Worm (Caenorhabditis elegans): Measurements from ENCODE around the gene sfxn-1.3.

sfxn-1.3 gene

DNA sequence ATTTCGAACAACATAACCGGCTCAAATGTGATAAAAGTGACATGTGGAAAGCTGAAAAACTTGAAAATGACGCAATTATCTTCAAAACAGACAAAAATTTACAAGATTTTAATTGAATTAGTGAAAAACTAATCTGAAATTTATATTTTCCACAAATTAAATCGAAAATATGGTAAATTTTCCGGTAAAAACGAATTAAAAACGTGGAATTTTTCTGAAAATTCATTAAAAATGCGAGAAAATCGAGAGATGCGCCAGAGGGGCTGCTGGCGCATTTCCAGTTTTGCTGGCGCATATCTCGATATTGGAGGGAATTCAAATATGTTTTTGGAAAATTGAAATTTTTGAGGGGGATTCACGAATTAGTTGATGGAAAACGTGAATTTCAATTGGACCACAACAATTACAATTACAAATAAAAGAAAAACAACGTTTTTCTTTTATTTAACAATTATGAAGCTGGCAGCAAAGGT, 39.5 kb downstream of the sfxn-1.3 start, which contains the start of the genes haf-3 and F57A10.2 (continued):
- peak; percentile 79 for TF ChIP-seq blmp-1 (tag; optimal IDR thresholded peaks at IDR 0.05)
- TF ChIP-seq efl-1 (optimal IDR thresholded peaks at IDR 0.05), result peak; percentile 97 to 99
- peak; percentile 99 to 100 for TF ChIP-seq efl-1 (GFP tag; optimal IDR thresholded peaks at IDR 0.05 in 1 of 2)
- TF ChIP-seq snu-23 (GFP tag; optimal IDR thresholded peaks at IDR 0.05), result peak; percentile 97
- TF ChIP-seq ceh-90 (tag; optimal IDR thresholded peaks at IDR 0.05), result peak; percentile 60
- TF ChIP-seq mdl-1 (tag; optimal IDR thresholded peaks at IDR 0.05), result peak in 1 of 2 experiments; percentile 88
- peak; percentile 90 for TF ChIP-seq C16A3.4 (tag; optimal IDR thresholded peaks at IDR 0.05)
- peak; percentile 76 for TF ChIP-seq lir-3 (tag; optimal IDR thresholded peaks at IDR 0.05; ENCODE audit: poor library complexity)
- peak; percentile 6 for TF ChIP-seq C34B4.2 (tag; optimal IDR thresholded peaks at IDR 0.05)
- peak; percentile 82 for TF ChIP-seq jun-1 (tag; optimal IDR thresholded peaks at IDR 0.05)
- no peak for TF ChIP-seq nhr-76 (tag; optimal IDR thresholded peaks at IDR 0.05)
- TF ChIP-seq mab-9 (GFP tag; IDR thresholded peaks at IDR 0.05), result peak; percentile 85
- peak; percentile 9 to 69 for TF ChIP-seq egl-27 (tag; optimal IDR thresholded peaks at IDR 0.05)
- TF ChIP-seq zag-1 (tag; optimal IDR thresholded peaks at IDR 0.05), result peak; percentile 58
- TF ChIP-seq unc-62 (GFP tag; optimal IDR thresholded peaks at IDR 0.05), result no peak
- no peak for TF ChIP-seq nhr-84 (tag; optimal IDR thresholded peaks at IDR 0.05)
- peak; percentile 87 for TF ChIP-seq sox-4 (tag; optimal IDR thresholded peaks at IDR 0.05)
- TF ChIP-seq ets-5 (GFP tag; IDR thresholded peaks at IDR 0.05), result no peak
- no peak for TF ChIP-seq unc-30 (tag; optimal IDR thresholded peaks at IDR 0.05)
- TF ChIP-seq lin-14 (GFP tag; optimal IDR thresholded peaks at IDR 0.05), result peak; percentile 95
- TF ChIP-seq mep-1 (tag; optimal IDR thresholded peaks at IDR 0.05), result peak; percentile 98
- peak; percentile 80 for TF ChIP-seq elt-2 (tag; optimal IDR thresholded peaks at IDR 0.05)
- TF ChIP-seq skn-1 (tag; optimal IDR thresholded peaks at IDR 0.05), result peak; percentile 91
- peak; percentile 92 for TF ChIP-seq egl-13 (tag; optimal IDR thresholded peaks at IDR 0.05)
- TF ChIP-seq ces-1 (GFP tag; optimal IDR thresholded peaks at IDR 0.05), result no peak
- TF ChIP-seq alr-1 (tag; optimal IDR thresholded peaks at IDR 0.05; ENCODE audit: borderline replicate concordance), result no peak
- peak; percentile 70 for TF ChIP-seq ztf-4 (tag; optimal IDR thresholded peaks at IDR 0.05)
- TF ChIP-seq ceh-82 (tag; optimal IDR thresholded peaks at IDR 0.05), result peak; percentile 96 to 97 (median 97)
- peak; percentile 92 for TF ChIP-seq unc-86 (tag; optimal IDR thresholded peaks at IDR 0.05)
- peak; percentile 95 for TF ChIP-seq xbp-1 (tag; optimal IDR thresholded peaks at IDR 0.05)
- peak; percentile 82 for TF ChIP-seq fos-1 (tag; optimal IDR thresholded peaks at IDR 0.05)
- TF ChIP-seq ceh-8 (GFP tag; optimal IDR thresholded peaks at IDR 0.05), result peak; percentile 86
- peak; percentile 95 for TF ChIP-seq swsn-7 (tag; optimal IDR thresholded peaks at IDR 0.05)
- peak in 5 of 6 experiments; percentile 25 to 90 (median 45) for TF ChIP-seq elt-3 (tag; optimal IDR thresholded peaks at IDR 0.05)
- peak; percentile 95 for TF ChIP-seq nhr-19 (GFP tag; conservative IDR thresholded peaks at IDR 0.05)
- no peak for TF ChIP-seq hlh-17 (GFP tag; optimal IDR thresholded peaks at IDR 0.05; ENCODE audit: borderline replicate concordance)
- peak; percentile 99 for TF ChIP-seq dpl-1 (GFP tag; optimal IDR thresholded peaks at IDR 0.05)
- no peak for TF ChIP-seq pag-3 (tag; optimal IDR thresholded peaks at IDR 0.05; ENCODE audit: borderline replicate concordance, insufficient read depth)
- TF ChIP-seq ceh-63 (GFP tag; optimal IDR thresholded peaks at IDR 0.05), result no peak
- TF ChIP-seq ama-1 (optimal IDR thresholded peaks at IDR 0.05), result peak; percentile 53
- TF ChIP-seq lin-39 (tag; optimal IDR thresholded peaks at IDR 0.05), result peak; percentile 94
- TF ChIP-seq isw-1 (GFP tag; IDR thresholded peaks at IDR 0.05), result peak; percentile 91
- no peak for TF ChIP-seq sptf-1 (tag; optimal IDR thresholded peaks at IDR 0.05)
- TF ChIP-seq fkh-4 (tag; optimal IDR thresholded peaks at IDR 0.05; ENCODE audit: borderline replicate concordance), result peak; percentile 72
- TF ChIP-seq hpl-2 (GFP tag; optimal IDR thresholded peaks at IDR 0.05), result peak; percentile 11
- TF ChIP-seq snpc-4 (tag; optimal IDR thresholded peaks at IDR 0.05), result peak; percentile 92
- peak; percentile 80 for TF ChIP-seq pax-3 (tag; optimal IDR thresholded peaks at IDR 0.05)
- TF ChIP-seq tlp-1 (tag; optimal IDR thresholded peaks at IDR 0.05), result no peak
- no peak for TF ChIP-seq pqm-1 (tag; optimal IDR thresholded peaks at IDR 0.05)
- TF ChIP-seq grh-1 (GFP tag; IDR thresholded peaks at IDR 0.05), result peak; percentile 93
- peak; percentile 69; the same call in 1 of the 2 replicates for TF ChIP-seq ceh-88 (GFP tag; IDR thresholded peaks at IDR 0.05)
- TF ChIP-seq mef-2 (tag; optimal IDR thresholded peaks at IDR 0.05), result peak; percentile 45
- TF ChIP-seq hlh-4 (tag; optimal IDR thresholded peaks at IDR 0.05), result no peak
